Worm (Caenorhabditis elegans) whole organism, young adult: ENCODE data around the gene oac-54.

Experiments used
- B0019.2 ChIP-seq: fragments of 200-800 bp; sonication (Bioruptor generic); conservative IDR thresholded peaks from 2 replicates; pipeline ENCODE4 v1.3.6; 2022; ENCODE audit warnings: missing genetic modification reagents, missing genetic modification characterization, missing compliant biosample characterization
- B0035.1 ChIP-seq: sonication (generic microtip); optimal IDR thresholded peaks from 2 replicates; lab custom pipeline; 2016; ENCODE audit warnings: missing genetic modification characterization, mild to moderate bottlenecking, missing compliant biosample characterization, missing genotype, missing genetic modification reagents
- Y56A3A.18 ChIP-seq: fragments of 200-800 bp; sonication (Bioruptor generic); IDR thresholded peaks from 2 replicates; pipeline ENCODE4 v1.3.6; 2022; ENCODE audit warnings: missing genetic modification reagents, missing genetic modification characterization, missing compliant biosample characterization
- attf-3 ChIP-seq: fragments of 200-800 bp; sonication (Bioruptor generic); conservative IDR thresholded peaks from 2 replicates; pipeline ENCODE4 v1.3.6; 2022; ENCODE audit warnings: missing genetic modification reagents, missing genetic modification characterization, missing compliant biosample characterization
- snpc-4 ChIP-seq, 5 experiments: fragments of 150-350 bp in 1 of 5; sonication (generic microtip) in 4 of 5; optimal IDR thresholded peaks; 2 replicates each; lab custom pipeline; 2014 to 2018; ENCODE audit warnings: missing genetic modification characterization in 5 of 5, missing biosample characterization in 3 of 5, antibody characterized with exemption in 2 of 5, mild to moderate bottlenecking in 2 of 5, missing compliant biosample characterization in 2 of 5, missing genotype in 2 of 5, moderate library complexity in 2 of 5, missing genetic modification reagents in 1 of 5

- TF ChIP-seq snpc-4 (GFP tag; optimal IDR thresholded peaks at IDR 0.05; lab: Kevin White, UChicago) (no peak), snpc-4 (tag; optimal IDR thresholded peaks at IDR 0.05; lab: Kevin White, UChicago) (no peak), B0035.1 (tag; lab: Kevin White, UChicago) (no peak), B0019.2 (GFP tag; lab: Robert Waterston, UW) (no peak), attf-3 (GFP tag; lab: Robert Waterston, UW) (no peak), Y56A3A.18 (GFP tag; lab: Robert Waterston, UW) (no peak)
Observed at ce11 chrII:9143795-9144194, 14.1 kb upstream of the oac-54 start.
